Worm (Caenorhabditis elegans) whole organism, late embryonic: ENCODE data around the gene syd-2.

Experiments used
- ama-1 ChIP-seq: fragments of 150-350 bp; optimal IDR thresholded peaks from 2 replicates; lab custom pipeline; 2014
- ceh-18 ChIP-seq: sonication (generic microtip); optimal IDR thresholded peaks from 2 replicates; lab custom pipeline; 2016; ENCODE audit warnings: missing genetic modification characterization, missing compliant biosample characterization

- no peak for TF ChIP-seq ama-1 (lab: Kevin White, UChicago)
- no peak for TF ChIP-seq ceh-18 (tag; lab: Kevin White, UChicago)
Observed at ce11 chrX:10499590-10499989, 55.4 kb downstream of the syd-2 start, which contains the start of gene vab-3.
